Worm (Caenorhabditis elegans) whole organism, mixed stage, embryonic: ENCODE results near the gene F15H10.5.

Experiments
- elt-3 ChIP-seq: fragments of 150-350 bp; optimal IDR thresholded peaks from 2 replicates; lab custom pipeline; 2014; ENCODE audit warnings: missing biosample characterization, missing genetic modification characterization
- lin-13 ChIP-seq: fragments of 150-350 bp; optimal IDR thresholded peaks from 2 replicates; lab custom pipeline; 2014; ENCODE audit warnings: missing biosample characterization, missing genetic modification characterization
- lsy-2 ChIP-seq: fragments of 150-350 bp; optimal IDR thresholded peaks from 2 replicates; lab custom pipeline; 2014; ENCODE audit warnings: missing biosample characterization, missing genetic modification characterization
- nhr-12 ChIP-seq: fragments of 150-350 bp; optimal IDR thresholded peaks from 2 replicates; lab custom pipeline; 2014; ENCODE audit warnings: missing biosample characterization, missing genetic modification characterization
- nhr-237 ChIP-seq: fragments of 150-350 bp; optimal IDR thresholded peaks from 2 replicates; lab custom pipeline; 2014; ENCODE audit warnings: missing biosample characterization, missing genetic modification characterization
- nhr-28 ChIP-seq: fragments of 150-350 bp; optimal IDR thresholded peaks from 2 replicates; lab custom pipeline; 2014; ENCODE audit warnings: missing biosample characterization, missing genetic modification characterization
- nhr-76 ChIP-seq: sonication (generic microtip); optimal IDR thresholded peaks from 2 replicates; lab custom pipeline; 2017; ENCODE audit warnings: missing biosample characterization, missing genetic modification characterization
- pha-4 ChIP-seq: fragments of 150-350 bp; optimal IDR thresholded peaks from 2 replicates; lab custom pipeline; 2018; ENCODE audit warnings: missing biosample characterization, missing genetic modification reagents, missing genetic modification characterization
- unc-62 ChIP-seq: fragments of 150-350 bp; optimal IDR thresholded peaks from 2 replicates; lab custom pipeline; 2014; ENCODE audit warnings: missing biosample characterization, missing genetic modification reagents, missing genetic modification characterization

DNA sequence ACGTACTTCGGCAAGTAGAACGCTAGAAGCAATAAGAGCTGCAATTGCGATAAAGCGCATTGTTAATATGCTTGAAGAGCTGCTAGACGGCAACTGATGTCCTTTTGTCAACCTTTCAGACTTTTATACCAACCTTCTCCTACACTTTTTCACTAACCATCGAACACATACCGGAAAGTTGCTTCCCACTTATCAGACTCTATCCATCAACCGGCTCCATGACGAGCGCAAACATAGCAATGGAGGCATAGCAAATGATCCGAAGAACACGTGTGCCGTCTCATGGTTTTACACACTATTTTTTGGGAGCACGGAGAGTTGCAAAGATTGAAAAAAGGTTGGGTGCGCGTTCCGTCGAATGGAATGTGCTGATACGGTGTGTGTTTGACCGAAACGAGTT is 37.1 kb downstream of the F15H10.5 start, which contains the start of gene abu-1:
- TF ChIP-seq nhr-12 (tag; lab: Kevin White, UChicago) (no peak), nhr-237 (no peak), unc-62 (GFP tag; lab: Kevin White, UChicago) (no peak), pha-4 (tag; lab: Kevin White, UChicago) (no peak), nhr-28 (tag; lab: Kevin White, UChicago) (no peak), elt-3 (no peak), lsy-2 (tag; lab: Kevin White, UChicago) (no peak), nhr-76 (tag; lab: Kevin White, UChicago) (no peak), lin-13 (tag; lab: Kevin White, UChicago) (no peak)
